Worm (Caenorhabditis elegans) whole organism, midembryonic: ENCODE data around the gene C33C12.11.

ENCODE experiments used
- T22C8.4 ChIP-seq: fragments of 200-800 bp; sonication (Bioruptor generic); IDR thresholded peaks from 2 replicates; pipeline ENCODE4 v1.3.6; 2022; ENCODE audit warnings: missing genetic modification characterization, missing compliant biosample characterization
- cog-1 ChIP-seq: sonication (generic microtip); optimal IDR thresholded peaks from 2 replicates; lab custom pipeline; 2016; ENCODE audit warnings: missing genetic modification characterization, missing compliant biosample characterization
- flt-1 ChIP-seq: fragments of 200-800 bp; sonication (Bioruptor generic); IDR thresholded peaks from 2 replicates; pipeline ENCODE4 v1.3.6; 2022; ENCODE audit warnings: missing genetic modification characterization, missing compliant biosample characterization
- klf-2 ChIP-seq: fragments of 200-800 bp; sonication (Bioruptor generic); conservative IDR thresholded peaks from 2 replicates; pipeline ENCODE4 v1.3.6; 2022; ENCODE audit warnings: missing genetic modification reagents, missing genetic modification characterization, missing compliant biosample characterization
- med-1 ChIP-seq: sonication (generic microtip); optimal IDR thresholded peaks from 2 replicates; lab custom pipeline; 2017; ENCODE audit warnings: missing genetic modification characterization, mild to moderate bottlenecking, missing compliant biosample characterization, antibody characterized with exemption, missing genetic modification reagents; ENCODE audit not compliant: insufficient read depth
- ref-1 ChIP-seq: fragments of 200-800 bp; sonication (Bioruptor generic); conservative IDR thresholded peaks from 2 replicates; pipeline ENCODE4 v1.3.6; 2022; ENCODE audit warnings: missing genetic modification reagents, missing genetic modification characterization, missing compliant biosample characterization
- tab-1 ChIP-seq: fragments of 200-800 bp; sonication (Bioruptor generic); IDR thresholded peaks from 2 replicates; pipeline ENCODE4 v1.3.6; 2022; ENCODE audit warnings: missing genetic modification characterization, missing compliant biosample characterization
- ztf-23 ChIP-seq: fragments of 200-800 bp; sonication (Bioruptor generic); IDR thresholded peaks from 2 replicates; pipeline ENCODE4 v1.3.6; 2022; ENCODE audit warnings: missing genetic modification reagents, missing genetic modification characterization, missing compliant biosample characterization
- ztf-29 ChIP-seq: fragments of 200-800 bp; sonication (Bioruptor generic); IDR thresholded peaks from 2 replicates; pipeline ENCODE4 v1.3.6; 2022; ENCODE audit warnings: missing genetic modification reagents, missing genetic modification characterization, missing compliant biosample characterization

Gene C33C12.11

ce11 chrII:2122762-2123161 is 40.9 kb downstream of the C33C12.11 start:
- TF ChIP-seq flt-1 (GFP tag; lab: Robert Waterston, UW) (no peak), med-1 (GFP tag; lab: Kevin White, UChicago) (no peak), ztf-23 (GFP tag; lab: Robert Waterston, UW) (no peak), cog-1 (tag; lab: Kevin White, UChicago) (no peak), ref-1 (no peak), klf-2 (GFP tag; lab: Robert Waterston, UW) (no peak), ztf-29 (GFP tag; lab: Robert Waterston, UW) (no peak), tab-1 (no peak), T22C8.4 (GFP tag; lab: Robert Waterston, UW) (no peak)

- TF ChIP-seq med-1 (GFP tag; lab: Kevin White, UChicago) (no peak), ztf-23 (GFP tag; lab: Robert Waterston, UW) (no peak), ztf-29 (GFP tag; lab: Robert Waterston, UW) (no peak), flt-1 (GFP tag; lab: Robert Waterston, UW) (no peak), T22C8.4 (GFP tag; lab: Robert Waterston, UW) (no peak), tab-1 (no peak), ref-1 (no peak), klf-2 (GFP tag; lab: Robert Waterston, UW) (no peak), cog-1 (tag; lab: Kevin White, UChicago) (no peak)
Measured at ce11 chrII:2122091-2122490, 41.5 kb downstream of the C33C12.11 start, which contains the start of gene math-37. Gene math-37 (minus strand): TSS chrII:2122191.

- TF ChIP-seq ref-1 (no peak), T22C8.4 (GFP tag; lab: Robert Waterston, UW) (no peak), cog-1 (tag; lab: Kevin White, UChicago) (no peak), ztf-29 (GFP tag; lab: Robert Waterston, UW) (no peak), ztf-23 (GFP tag; lab: Robert Waterston, UW) (no peak), tab-1 (no peak), med-1 (GFP tag; lab: Kevin White, UChicago) (no peak), klf-2 (GFP tag; lab: Robert Waterston, UW) (no peak), flt-1 (GFP tag; lab: Robert Waterston, UW) (no peak)
Measured at ce11 chrII:2116794-2117193, 46.8 kb downstream of the C33C12.11 start, which contains the start of gene srh-195. Gene srh-195 (minus strand): TSS chrII:2116894.

ce11 chrII:2114488-2114887 is 49.1 kb downstream of the C33C12.11 start:
- no peak for TF ChIP-seq klf-2 (GFP tag; lab: Robert Waterston, UW)
- TF ChIP-seq med-1 (GFP tag; lab: Kevin White, UChicago), result no peak
